Worm (Caenorhabditis elegans) whole organism, midembryonic: Measurements from ENCODE around the gene C05C12.4.

Experiments
- T22C8.4 ChIP-seq: fragments of 200-800 bp; sonication (Bioruptor generic); IDR thresholded peaks from 2 replicates; pipeline ENCODE4 v1.3.6; 2022; ENCODE audit warnings: missing genetic modification characterization, missing compliant biosample characterization
- cog-1 ChIP-seq: sonication (generic microtip); optimal IDR thresholded peaks from 2 replicates; lab custom pipeline; 2016; ENCODE audit warnings: missing genetic modification characterization, missing compliant biosample characterization
- flt-1 ChIP-seq: fragments of 200-800 bp; sonication (Bioruptor generic); IDR thresholded peaks from 2 replicates; pipeline ENCODE4 v1.3.6; 2022; ENCODE audit warnings: missing genetic modification characterization, missing compliant biosample characterization
- klf-2 ChIP-seq: fragments of 200-800 bp; sonication (Bioruptor generic); conservative IDR thresholded peaks from 2 replicates; pipeline ENCODE4 v1.3.6; 2022; ENCODE audit warnings: missing genetic modification reagents, missing genetic modification characterization, missing compliant biosample characterization
- med-1 ChIP-seq: sonication (generic microtip); optimal IDR thresholded peaks from 2 replicates; lab custom pipeline; 2017; ENCODE audit warnings: missing genetic modification characterization, mild to moderate bottlenecking, missing compliant biosample characterization, antibody characterized with exemption, missing genetic modification reagents; ENCODE audit not compliant: insufficient read depth
- ref-1 ChIP-seq: fragments of 200-800 bp; sonication (Bioruptor generic); conservative IDR thresholded peaks from 2 replicates; pipeline ENCODE4 v1.3.6; 2022; ENCODE audit warnings: missing genetic modification reagents, missing genetic modification characterization, missing compliant biosample characterization
- tab-1 ChIP-seq: fragments of 200-800 bp; sonication (Bioruptor generic); IDR thresholded peaks from 2 replicates; pipeline ENCODE4 v1.3.6; 2022; ENCODE audit warnings: missing genetic modification characterization, missing compliant biosample characterization
- ztf-23 ChIP-seq: fragments of 200-800 bp; sonication (Bioruptor generic); IDR thresholded peaks from 2 replicates; pipeline ENCODE4 v1.3.6; 2022; ENCODE audit warnings: missing genetic modification reagents, missing genetic modification characterization, missing compliant biosample characterization
- ztf-29 ChIP-seq: fragments of 200-800 bp; sonication (Bioruptor generic); IDR thresholded peaks from 2 replicates; pipeline ENCODE4 v1.3.6; 2022; ENCODE audit warnings: missing genetic modification reagents, missing genetic modification characterization, missing compliant biosample characterization

DNA sequence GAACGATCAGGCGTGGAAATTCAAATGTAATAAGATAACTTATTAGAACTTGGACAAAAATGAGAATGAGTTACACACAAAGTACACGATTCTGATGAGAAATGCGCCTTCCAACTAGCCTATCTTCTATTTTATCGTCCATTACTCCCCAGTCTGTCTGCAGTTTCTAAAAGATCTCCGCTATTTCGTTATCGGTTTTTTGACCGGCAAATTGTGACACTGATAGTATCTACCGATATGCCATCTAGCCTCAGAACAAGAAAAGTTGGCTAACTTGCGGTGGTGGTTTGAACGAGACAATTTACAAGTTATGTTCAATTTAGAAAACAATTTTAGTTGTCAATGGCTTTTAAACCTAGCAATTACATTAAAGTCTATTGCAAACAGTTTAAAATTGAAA is 36.3 kb downstream of the C05C12.4 start:
- TF ChIP-seq T22C8.4 (GFP tag; lab: Robert Waterston, UW) (no peak), ref-1 (GFP tag; lab: Robert Waterston, UW) (no peak), klf-2 (GFP tag; lab: Robert Waterston, UW) (no peak), med-1 (GFP tag; lab: Kevin White, UChicago) (no peak), tab-1 (no peak), flt-1 (GFP tag; lab: Robert Waterston, UW) (no peak), ztf-23 (GFP tag; lab: Robert Waterston, UW) (no peak), cog-1 (tag; lab: Kevin White, UChicago) (no peak), ztf-29 (GFP tag; lab: Robert Waterston, UW) (no peak)
